Fruit fly (Drosophila melanogaster): Measurements from ENCODE around the gene CG3309.

The CG3309 gene

DNA sequence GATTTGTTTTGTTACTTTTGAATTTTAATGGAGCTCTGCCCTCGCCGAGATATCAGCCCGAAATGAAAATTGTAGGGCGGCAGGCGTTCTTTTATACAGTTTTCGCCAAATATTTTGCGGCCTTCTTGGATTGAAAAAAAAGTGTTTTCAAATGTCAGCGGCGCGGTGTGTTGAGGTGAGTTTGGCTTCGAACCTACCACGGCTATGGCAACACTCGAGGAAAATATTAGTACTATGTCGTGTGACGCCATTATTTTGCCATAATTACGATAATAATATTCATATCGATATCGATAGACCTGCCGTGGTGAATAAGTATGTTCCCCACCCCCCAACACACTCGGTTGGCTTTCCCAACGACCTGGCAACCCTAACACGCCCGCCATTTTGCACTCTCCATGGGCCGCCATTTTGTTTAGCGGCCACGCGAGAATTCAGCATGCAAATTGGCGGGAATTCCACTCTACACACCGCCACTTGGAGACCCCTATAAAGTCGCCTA is 17.3 kb downstream of the CG3309 start, which contains the start of the genes TrxT and dhd:
TSS of gene TrxT (minus strand) at position 51 of the 502 bp plus-strand sequence.
TSS of gene dhd (plus strand) at position 334 of the 502 bp plus-strand sequence.
- no peak for TF ChIP-seq CG8478 (optimal IDR thresholded peaks at IDR 0.05)
- no peak for TF ChIP-seq CTCF (optimal IDR thresholded peaks at IDR 0.05)

dm6 chrX:5308963-5309362 is 20.2 kb downstream of the CG3309 start, which contains the start of the genes Cdk7 and snf:
TSS of gene Cdk7 (minus strand) at chrX:5308983.
TSS of gene snf (plus strand) at chrX:5309242.
- no peak for TF ChIP-seq CG8478 (optimal IDR thresholded peaks at IDR 0.05)
- TF ChIP-seq CTCF (optimal IDR thresholded peaks at IDR 0.05): no peak

dm6 chrX:5307317-5307716 is 21.8 kb downstream of the CG3309 start, which contains the start of gene CG17764:
TSS of gene CG17764 (minus strand) at chrX:5307417.
- TF ChIP-seq CG8478 (optimal IDR thresholded peaks at IDR 0.05) (no peak), CTCF (optimal IDR thresholded peaks at IDR 0.05) (no peak)

DNA sequence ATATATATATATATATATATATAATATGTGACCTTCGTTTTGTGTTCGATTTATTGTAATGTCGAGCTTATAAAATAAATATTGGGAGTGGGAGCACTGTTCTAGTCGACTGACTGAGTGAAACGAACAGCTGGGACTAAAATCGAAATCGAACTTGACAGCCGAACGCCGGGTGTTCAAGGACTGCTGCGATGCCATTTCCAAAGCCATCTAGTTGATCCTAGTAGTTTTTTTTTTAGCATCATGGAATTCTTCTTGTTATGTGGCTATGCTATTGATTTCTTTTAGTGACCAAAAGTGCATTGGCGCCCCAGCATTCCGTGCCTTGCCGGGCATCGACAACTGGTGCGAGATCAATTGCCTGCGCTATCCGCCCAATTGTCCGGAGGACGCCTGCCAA is 23.6 kb downstream of the CG3309 start, which contains the start of gene CG3323:
TSS of gene CG3323 (minus strand) at position 101 of the 400 bp plus-strand sequence.
- TF ChIP-seq CTCF (optimal IDR thresholded peaks at IDR 0.05): no peak
- TF ChIP-seq CG8478 (optimal IDR thresholded peaks at IDR 0.05): no peak

DNA sequence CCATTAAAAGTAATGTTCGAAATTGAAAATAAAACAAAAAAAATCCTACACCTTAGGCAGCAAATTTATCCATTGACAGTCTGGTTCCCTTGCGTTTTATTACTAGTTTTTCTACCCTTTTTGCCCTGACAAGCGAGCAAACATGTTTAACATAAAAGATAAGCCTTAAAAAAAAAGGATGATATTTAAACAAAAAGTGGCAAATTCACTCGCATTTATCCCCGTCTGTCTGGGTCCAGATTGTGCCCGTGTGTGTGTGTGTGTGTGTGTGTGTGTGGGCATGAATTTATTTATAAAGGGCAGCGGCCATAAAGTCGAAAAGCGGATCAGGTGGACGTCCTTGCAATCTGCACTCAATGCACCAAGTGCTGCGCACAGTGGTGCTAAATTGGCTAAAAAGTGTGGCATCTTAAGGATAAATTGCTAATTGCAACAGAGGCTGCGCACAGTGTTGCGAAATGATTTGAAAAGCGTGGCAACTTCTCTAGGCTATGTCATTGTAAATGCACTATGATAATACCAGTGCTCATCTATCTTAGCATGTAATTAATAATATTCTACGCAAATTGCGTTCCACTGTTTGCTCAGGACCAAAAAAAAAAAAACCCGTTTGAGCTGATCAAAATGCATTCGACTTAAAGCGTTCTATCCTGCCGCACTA is 28.4 kb downstream of the CG3309 start:
- no peak for TF ChIP-seq CTCF (optimal IDR thresholded peaks at IDR 0.05)
- no peak for TF ChIP-seq CG8478 (optimal IDR thresholded peaks at IDR 0.05)

DNA sequence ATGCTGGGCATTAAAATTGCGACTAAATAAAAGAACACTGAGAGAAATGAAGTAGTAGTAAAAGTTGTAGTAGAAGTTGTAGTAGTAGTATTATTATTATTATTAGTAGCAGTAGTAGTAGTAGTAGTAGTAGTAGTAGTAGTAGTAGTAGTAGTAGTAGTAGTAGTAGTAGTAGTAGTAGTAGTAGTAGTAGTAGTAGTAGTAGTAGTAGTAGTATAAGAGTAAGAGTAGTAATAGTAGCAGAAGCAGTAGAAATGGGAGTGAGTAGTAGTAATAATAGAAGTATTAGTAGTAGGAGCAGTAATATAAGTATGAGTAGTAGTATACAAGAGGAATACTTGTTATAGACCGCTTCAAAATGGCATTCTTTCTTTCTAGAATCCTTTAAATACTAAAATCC is 29.2 kb downstream of the CG3309 start:
- no peak for TF ChIP-seq CG8478 (optimal IDR thresholded peaks at IDR 0.05)
- no peak for TF ChIP-seq CTCF (optimal IDR thresholded peaks at IDR 0.05)

DNA sequence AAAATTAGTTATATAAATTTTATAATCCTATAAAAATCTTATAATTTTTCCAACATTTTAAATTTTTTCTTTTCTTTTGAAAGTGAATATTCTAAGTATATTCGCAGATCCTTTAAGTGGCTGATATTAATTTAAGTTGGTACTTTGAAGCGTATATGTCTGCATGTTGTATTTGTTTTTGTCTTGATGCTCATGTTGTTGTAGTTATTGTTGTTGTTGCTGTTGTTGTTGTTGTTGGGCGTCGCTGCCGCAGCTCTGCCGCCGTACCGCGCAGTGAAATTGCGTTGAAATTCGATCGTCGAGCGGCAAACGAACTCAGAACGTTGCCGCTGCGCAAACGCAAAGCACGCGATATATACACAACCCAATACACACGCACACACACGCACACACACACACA is 33.4 kb downstream of the CG3309 start, which contains the start of gene CG42749:
TSS of gene CG42749 (plus strand) at position 301 of the 400 bp plus-strand sequence.
- TF ChIP-seq CG8478 (optimal IDR thresholded peaks at IDR 0.05): no peak

- no peak for TF ChIP-seq CG8478 (optimal IDR thresholded peaks at IDR 0.05)
These were observed 36.0 kb downstream of the CG3309 start for dm6 chrX:5293141-5293540.

- TF ChIP-seq CG8478 (optimal IDR thresholded peaks at IDR 0.05) (no peak), CTCF (optimal IDR thresholded peaks at IDR 0.05) (peak; percentile 71 to 88)
These were observed 39.5 kb downstream of the CG3309 start for dm6 chrX:5289692-5290091.

- no peak for TF ChIP-seq CTCF (optimal IDR thresholded peaks at IDR 0.05)
- no peak for TF ChIP-seq CG8478 (optimal IDR thresholded peaks at IDR 0.05)
These were observed 42.6 kb downstream of the CG3309 start for dm6 chrX:5286513-5286912.

DNA sequence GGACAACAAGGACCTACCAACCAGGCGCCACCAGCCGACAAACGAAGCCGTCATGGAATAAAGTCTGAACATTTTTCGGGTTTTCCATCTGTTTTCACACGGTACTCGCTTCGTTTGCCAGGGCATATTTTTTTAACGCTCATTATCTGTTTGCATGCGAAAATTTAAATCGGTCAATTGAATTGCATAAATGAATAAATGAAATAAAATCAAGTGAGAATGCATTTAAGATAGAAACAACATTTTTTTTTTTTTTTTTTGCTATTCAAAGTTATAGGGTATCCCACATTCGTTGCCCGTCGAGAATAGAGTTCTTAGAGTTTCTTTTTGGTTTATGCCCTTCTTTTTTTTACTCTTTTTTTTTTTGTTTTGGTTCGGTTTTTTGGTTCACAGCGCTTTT is 43.3 kb downstream of the CG3309 start:
- TF ChIP-seq CTCF (optimal IDR thresholded peaks at IDR 0.05): no peak
- TF ChIP-seq CG8478 (optimal IDR thresholded peaks at IDR 0.05): no peak

Data from S2 (cell line).